Fruit fly (Drosophila melanogaster): ENCODE measurements around the gene Fer1HCH.

DNA sequence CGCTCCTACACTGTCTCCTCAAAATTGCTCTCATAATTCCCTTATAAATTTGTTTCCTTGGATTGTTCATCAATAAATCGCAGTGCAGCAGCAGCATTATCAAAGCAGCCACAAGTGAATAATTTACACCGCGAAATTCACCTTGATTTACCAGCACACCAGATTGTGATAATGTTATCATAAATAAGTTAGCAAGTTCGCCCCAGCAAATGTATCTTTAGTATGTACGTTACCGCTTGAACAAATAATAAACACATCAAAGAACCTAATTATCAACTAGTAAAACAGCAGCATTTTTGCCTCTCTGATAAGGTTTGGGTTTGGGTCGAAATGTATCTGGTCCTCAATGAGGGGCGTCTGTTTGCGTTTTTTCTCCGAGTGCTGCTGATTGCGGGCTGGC is 2.3 kb upstream of the Fer1HCH start:
- TF ChIP-seq Ets21C (GFP tag; optimal IDR thresholded peaks at IDR 0.05), result no peak
- no peak for TF ChIP-seq CG11902 (GFP tag; optimal IDR thresholded peaks at IDR 0.05)
- TF ChIP-seq CG16779 (tag; optimal IDR thresholded peaks at IDR 0.05), result no peak
- no peak for TF ChIP-seq fd85E (GFP tag; optimal IDR thresholded peaks at IDR 0.05)
- TF ChIP-seq fkh (GFP tag; optimal IDR thresholded peaks at IDR 0.05), result peak; percentile 30
- TF ChIP-seq dsx (GFP tag; optimal IDR thresholded peaks at IDR 0.05; ENCODE audit: poor library complexity, severe bottlenecking), result no peak
- no peak for TF ChIP-seq CG34406 (GFP tag; optimal IDR thresholded peaks at IDR 0.05)
- no peak for TF ChIP-seq CG9139 (GFP tag; optimal IDR thresholded peaks at IDR 0.05)
- no peak for TF ChIP-seq spab (GFP tag; optimal IDR thresholded peaks at IDR 0.05)
- TF ChIP-seq CG6163 (GFP tag; IDR thresholded peaks at IDR 0.05), result no peak

Data from whole organism, prepupa.